Fruit fly (Drosophila melanogaster): ENCODE results near the gene RpS19b.

RpS19b gene

dm6 chr3R:23922502-23923350, 10.6 kb downstream of the RpS19b start, which contains the start of the genes sba and CG31141 (continued):
- TF ChIP-seq row (GFP tag; IDR thresholded peaks at IDR 0.05) (peak; percentile 43), jing (GFP tag; optimal IDR thresholded peaks at IDR 0.05) (no peak), ash1 (GFP tag; optimal IDR thresholded peaks at IDR 0.05) (no peak), shn (GFP tag; optimal IDR thresholded peaks at IDR 0.05) (no peak), emc (GFP tag; optimal IDR thresholded peaks at IDR 0.05) (no peak), cg (GFP tag; optimal IDR thresholded peaks at IDR 0.05) (peak; percentile 75), Side (GFP tag; optimal IDR thresholded peaks at IDR 0.05) (no peak), CG2120 (GFP tag; optimal IDR thresholded peaks at IDR 0.05) (peak; percentile 31), CG11456 (GFP tag; IDR thresholded peaks at IDR 0.05) (peak; percentile 47; the same call in 1 of the 3 replicates), psq (GFP tag; optimal IDR thresholded peaks at IDR 0.05) (no peak), nmo (GFP tag; optimal IDR thresholded peaks at IDR 0.05) (peak; percentile 53), Fer1 (GFP tag; optimal IDR thresholded peaks at IDR 0.05) (peak; percentile 48), jigr1 (GFP tag; IDR thresholded peaks at IDR 0.05) (no peak), crc (GFP tag; optimal IDR thresholded peaks at IDR 0.05) (no peak), NK7.1 (GFP tag; optimal IDR thresholded peaks at IDR 0.05) (no peak), CG7372 (GFP tag; IDR thresholded peaks at IDR 0.05) (no peak), CG4730 (GFP tag; IDR thresholded peaks at IDR 0.05) (no peak), CG1024 (GFP tag; IDR thresholded peaks at IDR 0.05) (peak; percentile 36; the same call in 1 of the 2 replicates), Spps (tag; optimal IDR thresholded peaks at IDR 0.05) (peak; percentile 4), Dek (tag; optimal IDR thresholded peaks at IDR 0.05) (peak; percentile 24), bowl (GFP tag; IDR thresholded peaks at IDR 0.05) (peak; percentile 25; the same call in 1 of the 2 replicates), HHEX (GFP tag; optimal IDR thresholded peaks at IDR 0.05) (no peak), lilli (GFP tag; optimal IDR thresholded peaks at IDR 0.05) (peak; percentile 26), chn (GFP tag; optimal IDR thresholded peaks at IDR 0.05) (no peak), NFAT (GFP tag; IDR thresholded peaks at IDR 0.05) (0 out of 2 replicates have a peak, but pooled peaks have one; percentile 20), CG10431 (GFP tag; optimal IDR thresholded peaks at IDR 0.05) (peak; percentile 3), lbe (GFP tag; optimal IDR thresholded peaks at IDR 0.05) (no peak), Xrp1 (GFP tag; IDR thresholded peaks at IDR 0.05) (no peak), CG5953 (GFP tag; IDR thresholded peaks at IDR 0.05) (no peak), sd (tag; optimal IDR thresholded peaks at IDR 0.05) (peak; percentile 52), CG34422 (GFP tag; IDR thresholded peaks at IDR 0.05) (peak; percentile 70; the same call in 1 of the 3 replicates), HLH4C (GFP tag; IDR thresholded peaks at IDR 0.05; ENCODE audit: partially characterized antibody) (peak; percentile 84), CG15601 (tag; optimal IDR thresholded peaks at IDR 0.05) (peak; percentile 56), CG30020 (tag; optimal IDR thresholded peaks at IDR 0.05) (no peak), mam (GFP tag; optimal IDR thresholded peaks at IDR 0.05) (peak; percentile 9), bigmax (GFP tag; optimal IDR thresholded peaks at IDR 0.05) (no peak), CG11093 (GFP tag; IDR thresholded peaks at IDR 0.05) (no peak), chinmo (GFP tag; IDR thresholded peaks at IDR 0.05; ENCODE audit: partially characterized antibody) (peak; percentile 54; the same call in 2 of the 4 replicates), yki (optimal IDR thresholded peaks at IDR 0.05) (no peak), zfh1 (GFP tag; IDR thresholded peaks at IDR 0.05) (no peak), Six4 (GFP tag; optimal IDR thresholded peaks at IDR 0.05) (no peak), gem (tag; optimal IDR thresholded peaks at IDR 0.05) (no peak), gro (GFP tag; optimal IDR thresholded peaks at IDR 0.05) (peak; percentile 73), slou (GFP tag; optimal IDR thresholded peaks at IDR 0.05) (no peak), lov (optimal IDR thresholded peaks at IDR 0.05) (no peak), lov (GFP tag; IDR thresholded peaks at IDR 0.05) (no peak), CG12236 (GFP tag; optimal IDR thresholded peaks at IDR 0.05) (no peak), tll (GFP tag; optimal IDR thresholded peaks at IDR 0.05) (peak in 1 of 2 experiments; percentile 20), danr (GFP tag; IDR thresholded peaks at IDR 0.05) (no peak), zf30C (GFP tag; optimal IDR thresholded peaks at IDR 0.05) (no peak)
